Fruit fly (Drosophila melanogaster): ENCODE measurements around the gene CG18558.

CG18558 gene

DNA sequence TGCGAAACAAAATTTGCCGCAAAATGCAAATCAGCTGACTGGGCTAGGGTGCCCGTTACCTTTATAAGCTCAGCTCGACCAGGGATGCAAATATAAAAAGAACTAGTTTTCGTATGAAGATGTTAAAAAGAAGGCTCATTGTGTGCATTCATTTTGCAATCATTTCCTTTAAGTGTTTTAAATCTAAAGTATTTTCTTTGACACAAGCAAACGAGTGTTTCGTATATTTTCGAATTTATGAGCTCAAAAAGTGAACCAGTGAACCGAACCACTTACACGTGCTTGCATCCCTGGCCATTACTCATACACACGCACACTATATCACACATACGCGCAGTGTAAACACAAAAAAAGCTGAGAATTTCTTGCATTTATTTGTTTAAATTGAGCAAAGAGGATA, 33.9 kb upstream of the CG18558 start, which contains the start of the genes Prx6a and Sbat (continued):
- peak; percentile 43; the same call in 1 of the 2 replicates for TF ChIP-seq H2.0 (GFP tag; IDR thresholded peaks at IDR 0.05)
- TF ChIP-seq CG4854 (GFP tag; optimal IDR thresholded peaks at IDR 0.05), result peak; percentile 42
- peak; percentile 92 for TF ChIP-seq MBD-R2 (GFP tag; IDR thresholded peaks at IDR 0.05)
- TF ChIP-seq Ets65A (GFP tag), result peak; percentile 96
- TF ChIP-seq Six4 (GFP tag; optimal IDR thresholded peaks at IDR 0.05), result peak; percentile 41
- peak; percentile 66 for TF ChIP-seq CG12942 (GFP tag; optimal IDR thresholded peaks at IDR 0.05)
- peak; percentile 71 for TF ChIP-seq CG3847 (GFP tag; IDR thresholded peaks at IDR 0.05)
- TF ChIP-seq E2f2 (GFP tag; IDR thresholded peaks at IDR 0.05), result peak; percentile 83
- TF ChIP-seq CG9817 (tag; optimal IDR thresholded peaks at IDR 0.05), result peak; percentile 85
- peak; percentile 25 for TF ChIP-seq CG6813 (GFP tag; optimal IDR thresholded peaks at IDR 0.05)
- TF ChIP-seq CG11504 (tag; optimal IDR thresholded peaks at IDR 0.05), result peak; percentile 69
- peak; percentile 99 for TF ChIP-seq CG7928 (GFP tag; optimal IDR thresholded peaks at IDR 0.05)
- TF ChIP-seq CG6254 (GFP tag; optimal IDR thresholded peaks at IDR 0.05), result no peak
- no peak for TF ChIP-seq CG2129 (GFP tag; IDR thresholded peaks at IDR 0.05; ENCODE audit: partially characterized antibody)
- peak; percentile 25 for TF ChIP-seq kni (GFP tag; optimal IDR thresholded peaks at IDR 0.05)
- peak; percentile 45 for TF ChIP-seq hkb (optimal IDR thresholded peaks at IDR 0.05)
- TF ChIP-seq hkb (GFP tag; IDR thresholded peaks at IDR 0.05), result peak; percentile 51; the same call in 1 of the 2 replicates
- no peak for TF ChIP-seq usp (GFP tag; optimal IDR thresholded peaks at IDR 0.05)
- no peak for TF ChIP-seq Bgb (GFP tag; IDR thresholded peaks at IDR 0.05; ENCODE audit: partially characterized antibody)
- TF ChIP-seq ci (GFP tag; IDR thresholded peaks at IDR 0.05), result peak; percentile 50; the same call in 1 of the 3 replicates
- TF ChIP-seq pb (GFP tag; optimal IDR thresholded peaks at IDR 0.05), result peak; percentile 44
- peak; percentile 58 for TF ChIP-seq CG4617 (GFP tag; optimal IDR thresholded peaks at IDR 0.05; ENCODE audit: borderline replicate concordance)
- peak; percentile 46 for TF ChIP-seq sd (tag; optimal IDR thresholded peaks at IDR 0.05)
- peak; percentile 34; the same call in 1 of the 2 replicates for TF ChIP-seq Dref (GFP tag; IDR thresholded peaks at IDR 0.05)
- TF ChIP-seq chif (GFP tag; optimal IDR thresholded peaks at IDR 0.05), result peak; percentile 35 to 60
- TF ChIP-seq pita (GFP tag; optimal IDR thresholded peaks at IDR 0.05), result no peak
- TF ChIP-seq Adf1 (GFP tag; IDR thresholded peaks at IDR 0.05), result no peak
- no peak for TF ChIP-seq Dip2 (GFP tag; IDR thresholded peaks at IDR 0.05)
- peak; percentile 36; the same call in 1 of the 3 replicates for TF ChIP-seq Mrtf (GFP tag; IDR thresholded peaks at IDR 0.05)
- peak; percentile 77 for TF ChIP-seq CG7786 (GFP tag; optimal IDR thresholded peaks at IDR 0.05)
- TF ChIP-seq CG16815 (GFP tag; optimal IDR thresholded peaks at IDR 0.05), result peak; percentile 48
- peak; percentile 56; the same call in 2 of the 3 replicates for TF ChIP-seq tgo (GFP tag; IDR thresholded peaks at IDR 0.05)
- peak; percentile 65 for TF ChIP-seq CG16863 (GFP tag; optimal IDR thresholded peaks at IDR 0.05)
- TF ChIP-seq zfh1 (GFP tag; IDR thresholded peaks at IDR 0.05), result 0 out of 3 replicates have a peak, but pooled peaks have one; percentile 48
- TF ChIP-seq Scr (GFP tag; IDR thresholded peaks at IDR 0.05; ENCODE audit: partially characterized antibody), result peak; percentile 32; the same call in 1 of the 2 replicates
- TF ChIP-seq pum (GFP tag; optimal IDR thresholded peaks at IDR 0.05), result peak; percentile 77
- TF ChIP-seq abd-A (tag; optimal IDR thresholded peaks at IDR 0.05), result peak; percentile 67
- TF ChIP-seq Elba2 (GFP tag; optimal IDR thresholded peaks at IDR 0.05), result no peak
- peak; percentile 74 for TF ChIP-seq unpg (GFP tag; optimal IDR thresholded peaks at IDR 0.05)
- no peak for TF ChIP-seq CG34224 (GFP tag; IDR thresholded peaks at IDR 0.05; ENCODE audit: partially characterized antibody)
- no peak for TF ChIP-seq h (optimal IDR thresholded peaks at IDR 0.05)
- peak; percentile 50; the same call in 2 of the 4 replicates for TF ChIP-seq Dll (GFP tag; IDR thresholded peaks at IDR 0.05; ENCODE audit: partially characterized antibody)
- TF ChIP-seq Chrac-16 (GFP tag; optimal IDR thresholded peaks at IDR 0.05), result peak; percentile 49
- TF ChIP-seq Lhr (GFP tag; optimal IDR thresholded peaks at IDR 0.05), result peak; percentile 55
- peak; percentile 57 for TF ChIP-seq az2 (GFP tag; optimal IDR thresholded peaks at IDR 0.05)
- TF ChIP-seq ems (GFP tag; optimal IDR thresholded peaks at IDR 0.05), result no peak
- peak in 1 of 2 experiments; percentile 64 for TF ChIP-seq tll (GFP tag; optimal IDR thresholded peaks at IDR 0.05)
- 0 out of 2 replicates have a peak, but pooled peaks have one; percentile 20 for TF ChIP-seq cas (GFP tag; IDR thresholded peaks at IDR 0.05)
- TF ChIP-seq Oli (tag; optimal IDR thresholded peaks at IDR 0.05), result peak; percentile 52
- peak; percentile 95 for TF ChIP-seq Med (GFP tag)
- TF ChIP-seq CG7745 (tag; optimal IDR thresholded peaks at IDR 0.05), result no peak
